Worm (Caenorhabditis elegans) whole organism, L4/young adult: ENCODE measurements around the gene Y54F10BM.22.

Experiments
- dao-5 ChIP-seq: sonication (generic microtip); optimal IDR thresholded peaks from 2 replicates; lab custom pipeline; 2016; ENCODE audit warnings: missing genotype, missing genetic modification characterization, moderate library complexity, missing compliant biosample characterization
- him-1 ChIP-seq: sonication (generic microtip); optimal IDR thresholded peaks from 2 replicates; lab custom pipeline; 2016; ENCODE audit warnings: missing genotype, missing genetic modification reagents, missing genetic modification characterization, missing compliant biosample characterization

DNA sequence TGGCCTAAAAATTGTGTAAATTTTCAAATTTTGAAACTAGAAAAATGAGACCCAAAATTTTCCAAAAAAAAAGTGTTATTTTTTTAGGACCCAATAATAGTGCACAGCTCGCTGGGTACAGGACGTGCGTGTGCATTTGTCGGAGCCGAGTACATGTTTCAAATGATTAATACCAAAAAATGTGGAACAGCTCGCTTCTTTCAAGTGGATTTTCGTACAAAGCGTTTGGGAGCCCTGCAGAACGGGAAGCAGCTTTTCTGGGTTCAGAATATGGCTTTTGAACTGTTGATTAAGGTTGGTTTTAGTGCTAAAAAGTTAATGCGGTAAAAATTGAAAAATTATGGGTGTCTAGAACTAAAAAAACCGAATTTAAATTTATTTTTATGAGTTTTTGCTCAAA is 7.6 kb downstream of the Y54F10BM.22 start:
- TF ChIP-seq him-1, result no peak
- no peak for TF ChIP-seq dao-5 (tag; lab: Kevin White, UChicago)
